Worm (Caenorhabditis elegans) whole organism, L4 larva: ENCODE results near the gene txt-18.

Experiments used
- aha-1 ChIP-seq: fragments of 150-350 bp; peaks from one replicate; lab custom pipeline; 2014; ENCODE audit warnings: missing biosample characterization, missing genetic modification characterization
- aly-2 ChIP-seq: sonication (generic microtip); optimal IDR thresholded peaks from 2 replicates; lab custom pipeline; 2018; ENCODE audit warnings: missing biosample characterization, missing genetic modification characterization
- ama-1 ChIP-seq: fragments of 150-350 bp; optimal IDR thresholded peaks from 2 replicates; lab custom pipeline; 2014; ENCODE audit warnings: inconsistent platforms, mixed read lengths
- ceh-20 ChIP-seq: fragments of 200-800 bp; sonication (Bioruptor generic); IDR thresholded peaks from 2 replicates; pipeline ENCODE4 v1.3.6; 2022; ENCODE audit warnings: missing genetic modification reagents, missing genetic modification characterization, missing compliant biosample characterization
- ceh-82 ChIP-seq: sonication (generic microtip); optimal IDR thresholded peaks from 2 replicates; lab custom pipeline; 2017; ENCODE audit warnings: missing biosample characterization, missing genetic modification characterization
- daf-16 ChIP-seq, 3 experiments: sonication (generic microtip); optimal IDR thresholded peaks; 2 replicates each; lab custom pipeline; 2016 to 2017; ENCODE audit warnings: missing genetic modification characterization in 3 of 3, missing genetic modification reagents in 3 of 3, mild to moderate bottlenecking in 2 of 3, missing compliant biosample characterization in 2 of 3, missing biosample characterization in 1 of 3, moderate library complexity in 1 of 3
- daf-8 ChIP-seq: fragments of 200-800 bp; sonication (Bioruptor generic); IDR thresholded peaks from 2 replicates; pipeline ENCODE4 v1.3.6; 2022; ENCODE audit warnings: missing genetic modification characterization, missing compliant biosample characterization
- dmd-8 ChIP-seq: fragments of 200-800 bp; sonication (Bioruptor generic); IDR thresholded peaks from 2 replicates; pipeline ENCODE4 v1.3.6; 2022; ENCODE audit warnings: missing genetic modification characterization, missing compliant biosample characterization
- dpl-1 ChIP-seq: fragments of 150-350 bp; optimal IDR thresholded peaks from 2 replicates; lab custom pipeline; 2014; ENCODE audit warnings: missing biosample characterization, missing genetic modification reagents, missing genetic modification characterization
- dve-1 ChIP-seq: sonication (generic microtip); optimal IDR thresholded peaks from 2 replicates; lab custom pipeline; 2017; ENCODE audit warnings: antibody characterized with exemption, mild to moderate bottlenecking, missing genetic modification characterization, missing compliant biosample characterization; ENCODE audit not compliant: insufficient read depth
- egl-43 ChIP-seq: fragments of 200-800 bp; sonication (Bioruptor generic); IDR thresholded peaks from 2 replicates; pipeline ENCODE4 v1.3.6; 2022; ENCODE audit warnings: missing genetic modification reagents, missing genetic modification characterization, missing compliant biosample characterization
- gei-8 ChIP-seq: fragments of 200-800 bp; sonication (Bioruptor generic); optimal IDR thresholded peaks from 2 replicates; lab custom pipeline; 2018; ENCODE audit warnings: mild to moderate bottlenecking, missing genetic modification characterization, missing compliant biosample characterization
- hif-1 ChIP-seq, 2 experiments: sonication (generic microtip); optimal IDR thresholded peaks; 2 replicates each; lab custom pipeline; 2016 to 2017; ENCODE audit warnings: missing compliant biosample characterization in 2 of 2, missing genetic modification characterization in 2 of 2, missing genetic modification reagents in 2 of 2, missing genotype in 2 of 2, mild to moderate bottlenecking in 1 of 2
- hlh-11 ChIP-seq: fragments of 200-800 bp; sonication (Bioruptor generic); optimal IDR thresholded peaks from 2 replicates; lab custom pipeline; 2018; ENCODE audit warnings: mild to moderate bottlenecking, missing genetic modification characterization, missing compliant biosample characterization
- hlh-30 ChIP-seq: sonication (generic microtip); optimal IDR thresholded peaks from 2 replicates; lab custom pipeline; 2017; ENCODE audit warnings: antibody characterized with exemption, mild to moderate bottlenecking, missing genetic modification characterization, missing compliant biosample characterization; ENCODE audit not compliant: insufficient read depth
- hmg-1.1 ChIP-seq: fragments of 200-800 bp; sonication (Bioruptor generic); IDR thresholded peaks from 2 replicates; pipeline ENCODE4 v1.3.6; 2022; ENCODE audit warnings: missing genetic modification reagents, missing genetic modification characterization, missing compliant biosample characterization
- jun-1 ChIP-seq: fragments of 150-350 bp; optimal IDR thresholded peaks from 2 replicates; lab custom pipeline; 2014; ENCODE audit warnings: missing biosample characterization, missing genetic modification reagents, missing genetic modification characterization
- lim-7 ChIP-seq: fragments of 200-800 bp; sonication (Bioruptor generic); IDR thresholded peaks from 2 replicates; pipeline ENCODE4 v1.3.6; 2022; ENCODE audit warnings: missing genetic modification characterization, missing compliant biosample characterization
- lin-1 ChIP-seq: fragments of 200-800 bp; sonication (Bioruptor generic); IDR thresholded peaks from 2 replicates; pipeline ENCODE4 v1.3.6; 2022; ENCODE audit warnings: missing genetic modification reagents, missing genetic modification characterization, missing compliant biosample characterization
- lin-15B ChIP-seq: fragments of 150-350 bp; sonication (generic microtip); optimal IDR thresholded peaks from 3 replicates; lab custom pipeline; 2014; ENCODE audit warnings: missing biosample characterization, missing genetic modification characterization
- madf-9 ChIP-seq: fragments of 200-800 bp; sonication (Bioruptor generic); conservative IDR thresholded peaks from 2 replicates; pipeline ENCODE4 v1.3.6; 2022; ENCODE audit warnings: missing genetic modification reagents, missing genetic modification characterization, missing compliant biosample characterization
- mdl-1 ChIP-seq, 2 experiments: fragments of 150-350 bp in 1 of 2; sonication (generic microtip) in 1 of 2; optimal IDR thresholded peaks; 2 replicates each; lab custom pipeline; 2014 to 2017; ENCODE audit warnings: missing biosample characterization in 2 of 2, missing genetic modification characterization in 2 of 2
- mep-1 ChIP-seq: fragments of 150-350 bp; sonication (generic microtip); optimal IDR thresholded peaks from 3 replicates; lab custom pipeline; 2014; ENCODE audit warnings: missing biosample characterization, missing genetic modification characterization
- mxl-3 ChIP-seq: fragments of 200-800 bp; sonication (Bioruptor generic); optimal IDR thresholded peaks from 2 replicates; lab custom pipeline; 2018; ENCODE audit warnings: mild to moderate bottlenecking, missing genetic modification characterization, missing compliant biosample characterization
- nhr-102 ChIP-seq: sonication (generic microtip); optimal IDR thresholded peaks from 2 replicates; lab custom pipeline; 2016; ENCODE audit warnings: mild to moderate bottlenecking, missing genetic modification characterization, moderate library complexity, missing compliant biosample characterization
- nhr-25 ChIP-seq: sonication (generic microtip); optimal IDR thresholded peaks from 2 replicates; lab custom pipeline; 2017; ENCODE audit warnings: missing genetic modification characterization, mild to moderate bottlenecking, missing compliant biosample characterization, antibody characterized with exemption, moderate library complexity, borderline replicate concordance; ENCODE audit not compliant: insufficient read depth
- nhr-28 ChIP-seq: fragments of 150-350 bp; optimal IDR thresholded peaks from 2 replicates; lab custom pipeline; 2014; ENCODE audit warnings: missing biosample characterization, missing genetic modification characterization
- nhr-41 ChIP-seq: fragments of 200-800 bp; sonication (Bioruptor generic); IDR thresholded peaks from 2 replicates; pipeline ENCODE4 v1.3.6; 2022; ENCODE audit warnings: missing genetic modification reagents, missing genetic modification characterization, missing compliant biosample characterization
- pqm-1 ChIP-seq: sonication (generic microtip); optimal IDR thresholded peaks from 2 replicates; lab custom pipeline; 2017; ENCODE audit warnings: missing biosample characterization, missing genetic modification characterization
- saeg-2 ChIP-seq: fragments of 200-800 bp; sonication (Bioruptor generic); IDR thresholded peaks from 2 replicates; pipeline ENCODE4 v1.3.6; 2022; ENCODE audit warnings: missing genetic modification reagents, missing genetic modification characterization, missing compliant biosample characterization
- skn-1 ChIP-seq: fragments of 150-350 bp; optimal IDR thresholded peaks from 2 replicates; lab custom pipeline; 2014; ENCODE audit warnings: missing biosample characterization, missing genetic modification characterization
- spr-3 ChIP-seq: fragments of 200-800 bp; sonication (Bioruptor generic); optimal IDR thresholded peaks from 2 replicates; lab custom pipeline; 2018; ENCODE audit warnings: mild to moderate bottlenecking, missing genetic modification characterization, missing compliant biosample characterization
- tra-1 ChIP-seq: fragments of 200-800 bp; sonication (Bioruptor generic); IDR thresholded peaks from 2 replicates; pipeline ENCODE4 v1.3.6; 2022; ENCODE audit warnings: missing genetic modification reagents, missing genetic modification characterization, missing compliant biosample characterization
- unc-130 ChIP-seq: sonication (generic microtip); optimal IDR thresholded peaks from 2 replicates; lab custom pipeline; 2016; ENCODE audit warnings: missing genetic modification reagents, missing genetic modification characterization, missing compliant biosample characterization
- unc-39 ChIP-seq: sonication (generic microtip); optimal IDR thresholded peaks from 2 replicates; lab custom pipeline; 2017; ENCODE audit warnings: missing biosample characterization, missing genetic modification characterization
- unc-62 ChIP-seq, 3 experiments: fragments of 150-350 bp in 1 of 3; sonication (generic microtip); optimal IDR thresholded peaks in 2 of 3; peaks in 1 of 3; 1 replicate in 1 of 3; 2 replicates in 2 of 3; lab custom pipeline; 2014 to 2017; ENCODE audit warnings: missing biosample characterization in 3 of 3, missing genetic modification characterization in 3 of 3, missing genetic modification reagents in 3 of 3, missing genotype in 1 of 3
- zag-1 ChIP-seq: fragments of 150-350 bp; optimal IDR thresholded peaks from 2 replicates; lab custom pipeline; 2014; ENCODE audit warnings: missing biosample characterization, missing genetic modification characterization

txt-18 gene

DNA sequence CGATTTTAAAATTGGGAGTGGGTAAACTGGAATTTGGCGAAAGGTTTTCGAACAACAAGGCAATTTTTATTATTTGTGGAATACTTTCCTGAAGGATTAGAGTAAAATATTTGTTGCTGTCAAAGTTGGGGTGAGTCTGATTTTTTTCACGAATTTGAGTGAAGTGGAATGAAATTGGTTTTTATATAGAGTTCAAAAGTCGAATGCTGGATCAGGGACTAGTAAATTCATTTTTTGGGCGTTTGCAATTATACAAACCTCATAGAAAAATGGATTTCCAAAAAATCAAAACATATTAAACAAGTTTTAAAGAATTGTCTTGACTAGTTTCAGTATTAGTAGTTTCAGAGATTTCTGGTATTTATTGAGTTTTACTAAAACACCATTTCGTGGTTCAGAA lies 3.9 kb upstream of the txt-18 start, which contains the start of gene C32D5.7:
TSS of gene C32D5.7 (minus strand) at position 101 of the 400 bp plus-strand sequence.
- TF ChIP-seq nhr-41 (GFP tag; lab: Robert Waterston, UW) (no peak), ceh-20 (GFP tag; lab: Robert Waterston, UW) (no peak), hif-1 (tag; optimal IDR thresholded peaks at IDR 0.05; lab: Kevin White, UChicago) (no peak), nhr-25 (tag; lab: Kevin White, UChicago) (no peak)

ce11 chrII:6341076-6341475 lies 2.8 kb upstream of the txt-18 start:
- TF ChIP-seq hlh-11 (tag; lab: Kevin White, UChicago) (peak; percentile 19), hlh-30 (tag; lab: Kevin White, UChicago) (peak; percentile 63), gei-8 (GFP tag; lab: Kevin White, UChicago) (no peak), aha-1 (peak; percentile 96), unc-39 (tag; lab: Kevin White, UChicago) (no peak)

DNA sequence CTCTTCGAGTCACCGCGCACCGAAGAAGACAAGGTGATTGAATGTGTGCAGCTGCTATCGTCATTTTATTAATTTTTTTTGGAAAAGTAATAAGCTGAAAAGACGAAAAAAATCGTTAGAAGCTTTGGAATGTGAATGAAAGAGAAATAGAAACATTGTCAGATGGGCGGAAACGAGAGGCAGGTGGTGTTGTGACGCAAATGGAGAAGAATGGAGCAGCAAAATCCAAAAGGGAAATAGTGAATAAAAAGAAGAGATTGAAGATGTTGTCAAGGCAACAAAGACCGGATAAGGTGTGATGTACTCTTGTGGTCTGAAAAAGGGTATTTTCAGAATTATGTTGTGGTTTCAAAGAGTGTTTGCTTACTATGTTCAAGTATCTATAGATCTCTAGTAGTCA lies 1.4 kb upstream of the txt-18 start:
- TF ChIP-seq hif-1 (tag; optimal IDR thresholded peaks at IDR 0.05; lab: Kevin White, UChicago) (no peak), ceh-82 (tag; lab: Kevin White, UChicago) (no peak), unc-62 (GFP tag; optimal IDR thresholded peaks at IDR 0.05 in 1 of 2; lab: Kevin White, UChicago) (peak in 1 of 2 experiments; percentile 23), unc-62 (tag; optimal IDR thresholded peaks at IDR 0.05; lab: Kevin White, UChicago) (no peak), aha-1 (peak; percentile 75)
- TF ChIP-seq, all 104 proteins: peak for 2

DNA sequence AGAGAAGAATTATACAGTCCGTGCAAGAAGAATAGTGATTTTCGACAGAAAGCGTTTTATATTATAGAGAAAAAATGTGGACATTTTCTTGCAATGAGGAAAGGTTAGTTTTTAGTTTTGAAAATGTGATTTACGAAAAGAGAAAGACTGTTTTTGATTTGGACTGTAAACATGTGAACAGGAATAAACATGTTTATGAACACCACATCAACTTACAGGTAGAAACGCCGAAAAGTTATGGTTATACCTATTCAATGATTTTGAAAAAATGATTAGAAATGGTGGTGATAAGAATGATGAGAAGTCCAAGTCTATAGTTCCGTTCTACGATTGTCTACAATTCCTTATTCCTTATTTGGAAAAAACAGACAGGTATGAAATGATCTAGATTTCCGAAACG lies 641 bp downstream of the txt-18 start:
- TF ChIP-seq spr-3 (GFP tag; lab: Kevin White, UChicago) (no peak), daf-16 (GFP tag; optimal IDR thresholded peaks at IDR 0.05; lab: Kevin White, UChicago) (no peak), daf-16 (tag; optimal IDR thresholded peaks at IDR 0.05; lab: Kevin White, UChicago) (peak; percentile 98), skn-1 (tag; lab: Kevin White, UChicago) (no peak), jun-1 (tag; lab: Kevin White, UChicago) (no peak), unc-130 (GFP tag; lab: Kevin White, UChicago) (no peak)

ce11 chrII:6345195-6346158 lies 1.6 kb downstream of the txt-18 start, which contains the start of gene C32D5.8:
Gene C32D5.8 (minus strand): TSS chrII:6345964.
- TF ChIP-seq zag-1 (no peak), hlh-11 (tag; lab: Kevin White, UChicago) (peak; percentile 37), mdl-1 (tag; optimal IDR thresholded peaks at IDR 0.05; lab: Kevin White, UChicago) (peak in 1 of 2 experiments; percentile 66), aly-2 (tag; lab: Kevin White, UChicago) (no peak), daf-16 (GFP tag; optimal IDR thresholded peaks at IDR 0.05; lab: Kevin White, UChicago) (no peak), daf-16 (tag; optimal IDR thresholded peaks at IDR 0.05; lab: Kevin White, UChicago) (peak; percentile 56), ceh-20 (GFP tag; lab: Robert Waterston, UW) (no peak), ama-1 (peak; percentile 48), dmd-8 (GFP tag; lab: Robert Waterston, UW) (peak; percentile 29; the same call in 1 of the 2 replicates), hif-1 (tag; optimal IDR thresholded peaks at IDR 0.05; lab: Kevin White, UChicago) (no peak), pqm-1 (tag; lab: Kevin White, UChicago) (peak; percentile 18), lin-15B (no peak), hlh-30 (tag; lab: Kevin White, UChicago) (peak; percentile 75), madf-9 (GFP tag; lab: Robert Waterston, UW) (peak; percentile 44), lim-7 (GFP tag; lab: Robert Waterston, UW) (no peak), lin-1 (no peak), egl-43 (GFP tag; lab: Robert Waterston, UW) (no peak), jun-1 (tag; lab: Kevin White, UChicago) (no peak), saeg-2 (no peak), mxl-3 (GFP tag; lab: Kevin White, UChicago) (peak; percentile 38), dpl-1 (GFP tag; lab: Kevin White, UChicago) (no peak), nhr-102 (tag; lab: Kevin White, UChicago) (no peak), unc-39 (tag; lab: Kevin White, UChicago) (no peak), mep-1 (tag; lab: Kevin White, UChicago) (no peak), tra-1 (GFP tag; lab: Robert Waterston, UW) (no peak), daf-8 (no peak), gei-8 (GFP tag; lab: Kevin White, UChicago) (no peak), hmg-1.1 (GFP tag; lab: Robert Waterston, UW) (no peak), dve-1 (tag; lab: Kevin White, UChicago) (peak; percentile 47), nhr-28 (tag; lab: Kevin White, UChicago) (peak; percentile 11)
